Worm (Caenorhabditis elegans): ENCODE measurements around the gene nlp-56.

- TF ChIP-seq elt-1 (tag; optimal IDR thresholded peaks at IDR 0.05) (no peak), nhr-237 (tag; optimal IDR thresholded peaks at IDR 0.05) (no peak), ama-1 (optimal IDR thresholded peaks at IDR 0.05) (peak; percentile 11), ztf-11 (tag; optimal IDR thresholded peaks at IDR 0.05) (no peak), alr-1 (tag; optimal IDR thresholded peaks at IDR 0.05) (no peak), mab-5 (tag; optimal IDR thresholded peaks at IDR 0.05) (no peak), fos-1 (tag; optimal IDR thresholded peaks at IDR 0.05) (no peak), ceh-82 (tag; optimal IDR thresholded peaks at IDR 0.05) (no peak), elt-3 (tag; optimal IDR thresholded peaks at IDR 0.05) (no peak), unc-39 (tag; optimal IDR thresholded peaks at IDR 0.05) (no peak)
Measured at ce11 chrIV:14822267-14822666, 37.7 kb upstream of the nlp-56 start.
